Worm (Caenorhabditis elegans): ENCODE results near the gene C47E12.14.

DNA sequence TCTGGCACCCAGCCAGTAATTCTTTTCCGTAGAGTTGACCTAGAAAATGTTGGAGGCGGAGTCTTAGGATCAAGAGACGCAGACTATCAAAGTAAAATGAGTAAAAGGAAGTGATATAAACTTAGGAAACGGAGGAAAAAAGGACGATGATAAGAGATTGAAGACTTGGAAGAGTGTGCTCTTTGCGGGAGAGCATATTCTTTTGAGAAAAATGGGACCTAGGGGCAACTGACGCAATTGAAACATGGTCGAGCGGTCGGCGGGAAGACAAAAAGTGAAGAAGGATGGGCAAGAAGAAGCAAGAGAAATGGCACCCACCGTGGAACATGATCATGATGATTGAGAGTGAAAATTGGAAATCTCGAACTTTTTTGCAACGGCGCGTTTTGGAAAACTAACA is 28.1 kb downstream of the C47E12.14 start:
- no peak for TF ChIP-seq ama-1 (optimal IDR thresholded peaks at IDR 0.05)
- no peak for TF ChIP-seq ama-1 (GFP tag; optimal IDR thresholded peaks at IDR 0.05)
- TF ChIP-seq F22D6.2 (tag; optimal IDR thresholded peaks at IDR 0.05): no peak
- no peak for TF ChIP-seq unc-130 (GFP tag; optimal IDR thresholded peaks at IDR 0.05)
- TF ChIP-seq mcd-1 (GFP tag; IDR thresholded peaks at IDR 0.05): no peak
- no peak for TF ChIP-seq aptf-2 (GFP tag; conservative IDR thresholded peaks at IDR 0.05)
- TF ChIP-seq ZK185.1 (tag; optimal IDR thresholded peaks at IDR 0.05; ENCODE audit: poor library complexity, severe bottlenecking): no peak
- no peak for TF ChIP-seq nhr-90 (tag; optimal IDR thresholded peaks at IDR 0.05)
- TF ChIP-seq nhr-80 (tag; optimal IDR thresholded peaks at IDR 0.05): no peak
- no peak for TF ChIP-seq tlf-1 (GFP tag; optimal IDR thresholded peaks at IDR 0.05)
- TF ChIP-seq ceh-79 (tag; optimal IDR thresholded peaks at IDR 0.05): no peak
- no peak for TF ChIP-seq pha-4 (tag; optimal IDR thresholded peaks at IDR 0.05)

All from whole organism, young adult.